Fruit fly (Drosophila melanogaster) whole organism, embryonic: ENCODE results near the gene CG17264.
A peak's percentile ranks its signal among the peaks of the same experiment; 100 is the strongest.

ENCODE experiments used
- CG10543 ChIP-seq: fragments of 200-800 bp; sonication (Bioruptor generic); optimal IDR thresholded peaks from 3 replicates; lab custom pipeline; 2017; ENCODE audit warnings: missing biosample characterization, mild to moderate bottlenecking, missing genetic modification characterization, moderate library complexity
- CG1233 ChIP-seq: fragments of 200-800 bp; sonication (Bioruptor generic); optimal IDR thresholded peaks from 4 replicates; lab custom pipeline; 2018; ENCODE audit warnings: missing biosample characterization, mild to moderate bottlenecking, missing genetic modification characterization
- CG12391 ChIP-seq: fragments of 200-800 bp; sonication (Bioruptor generic); optimal IDR thresholded peaks from 3 replicates; lab custom pipeline; 2018; ENCODE audit warnings: missing biosample characterization, mild to moderate bottlenecking, missing genetic modification characterization, moderate library complexity
- CG1603 ChIP-seq: fragments of 200-800 bp; sonication (Bioruptor generic); optimal IDR thresholded peaks from 2 replicates; lab custom pipeline; 2019; ENCODE audit warnings: missing biosample characterization, mild to moderate bottlenecking, missing genetic modification characterization, moderate library complexity
- CG18011 ChIP-seq: fragments of 200-800 bp; sonication (Bioruptor generic); optimal IDR thresholded peaks from 2 replicates; lab custom pipeline; 2017; ENCODE audit warnings: missing biosample characterization, missing genetic modification characterization, mild to moderate bottlenecking, moderate library complexity, missing genotype
- CG2678 ChIP-seq: fragments of 200-800 bp; sonication (Bioruptor generic); optimal IDR thresholded peaks from 3 replicates; lab custom pipeline; 2019; ENCODE audit warnings: missing biosample characterization, mild to moderate bottlenecking, missing genetic modification characterization, moderate library complexity
- CG30403 ChIP-seq: fragments of 200-800 bp; sonication (Bioruptor generic); optimal IDR thresholded peaks from 3 replicates; lab custom pipeline; 2016; ENCODE audit warnings: missing biosample characterization, missing genetic modification characterization
- CG31441 ChIP-seq: fragments of 200-800 bp; sonication (Bioruptor generic); IDR thresholded peaks from 2 replicates; pipeline ENCODE4 v1.3.6; 2022; ENCODE audit warnings: missing biosample characterization, missing genetic modification characterization
- CG4617 ChIP-seq: fragments of 200-800 bp; sonication (Bioruptor generic); optimal IDR thresholded peaks from 3 replicates; lab custom pipeline; 2016; ENCODE audit warnings: missing biosample characterization, missing genetic modification characterization, borderline replicate concordance
- CG7839 ChIP-seq: fragments of 200-800 bp; sonication (Bioruptor generic); optimal IDR thresholded peaks from 3 replicates; lab custom pipeline; 2018; ENCODE audit warnings: missing biosample characterization, mild to moderate bottlenecking, missing genetic modification characterization, moderate library complexity
- CG9609 ChIP-seq: fragments of 200-800 bp; sonication (Bioruptor generic); optimal IDR thresholded peaks from 3 replicates; lab custom pipeline; 2016; ENCODE audit warnings: missing biosample characterization, missing genetic modification characterization
- CoRest ChIP-seq: fragments of 200-800 bp; sonication (Bioruptor generic); optimal IDR thresholded peaks from 3 replicates; lab custom pipeline; 2018; ENCODE audit warnings: missing biosample characterization, mild to moderate bottlenecking, missing genetic modification characterization, moderate library complexity
- Dip3 ChIP-seq: fragments of 200-800 bp; sonication (Bioruptor generic); optimal IDR thresholded peaks from 3 replicates; lab custom pipeline; 2016; ENCODE audit warnings: missing biosample characterization, missing genetic modification characterization
- Fer1 ChIP-seq: fragments of 200-800 bp; sonication (Bioruptor generic); optimal IDR thresholded peaks from 2 replicates; lab custom pipeline; 2017; ENCODE audit warnings: missing biosample characterization, mild to moderate bottlenecking, missing genetic modification characterization
- Fer3 ChIP-seq: fragments of 200-800 bp; sonication (Bioruptor generic); optimal IDR thresholded peaks from 2 replicates; lab custom pipeline; 2018; ENCODE audit warnings: missing biosample characterization, mild to moderate bottlenecking, missing genetic modification characterization, moderate library complexity
- HLH54F ChIP-seq: fragments of 200-800 bp; sonication (Bioruptor generic); optimal IDR thresholded peaks from 3 replicates; lab custom pipeline; 2016; ENCODE audit warnings: missing biosample characterization, missing genetic modification characterization
- Hr3 ChIP-seq: fragments of 200-800 bp; sonication (Bioruptor generic); optimal IDR thresholded peaks from 3 replicates; lab custom pipeline; 2016; ENCODE audit warnings: missing biosample characterization, missing genetic modification characterization
- Hr51 ChIP-seq, 2 experiments: fragments of 200-800 bp; sonication (Bioruptor generic); optimal IDR thresholded peaks; 2 replicates in 1 of 2; 3 replicates in 1 of 2; lab custom pipeline; 2016 to 2018; ENCODE audit warnings: missing biosample characterization in 2 of 2, missing genetic modification characterization in 2 of 2, mild to moderate bottlenecking in 1 of 2, moderate library complexity in 1 of 2
- Hr78 ChIP-seq, 2 experiments: fragments of 200-800 bp in 1 of 2; fragments of >200 bp in 1 of 2; sonication (Bioruptor generic) in 1 of 2; optimal IDR thresholded peaks; 2 replicates each; lab custom pipeline; 2017 to 2019; ENCODE audit warnings: missing biosample characterization in 2 of 2, missing genetic modification characterization in 2 of 2, mild to moderate bottlenecking in 1 of 2, moderate library complexity in 1 of 2
- Myb ChIP-seq: fragments of 200-800 bp; sonication (Bioruptor generic); optimal IDR thresholded peaks from 2 replicates; lab custom pipeline; 2016; ENCODE audit warnings: missing biosample characterization, missing genetic modification characterization
- NC2β ChIP-seq: fragments of 200-800 bp; sonication (Bioruptor generic); optimal IDR thresholded peaks from 2 replicates; lab custom pipeline; 2016; ENCODE audit warnings: missing biosample characterization, missing genetic modification characterization
- PHDP ChIP-seq: fragments of 200-800 bp; sonication (Bioruptor generic); optimal IDR thresholded peaks from 3 replicates; lab custom pipeline; 2018; ENCODE audit warnings: missing biosample characterization, mild to moderate bottlenecking, missing genetic modification characterization, moderate library complexity
- Pdp1 ChIP-seq, 2 experiments: fragments of 200-800 bp; sonication (Bioruptor generic); optimal IDR thresholded peaks; 3 replicates each; lab custom pipeline; 2016; ENCODE audit warnings: missing biosample characterization in 2 of 2, missing genetic modification characterization in 2 of 2, mild to moderate bottlenecking in 1 of 2, moderate library complexity in 1 of 2
- Sry-δ ChIP-seq: fragments of 200-800 bp; sonication (Bioruptor generic); optimal IDR thresholded peaks from 2 replicates; lab custom pipeline; 2016; ENCODE audit warnings: missing biosample characterization, missing genetic modification characterization
- abd-A ChIP-seq: fragments of 200-800 bp; sonication (Bioruptor generic); optimal IDR thresholded peaks from 3 replicates; lab custom pipeline; 2019; ENCODE audit warnings: missing biosample characterization, mild to moderate bottlenecking, missing genetic modification characterization, moderate library complexity
- ara ChIP-seq: fragments of 200-800 bp; sonication (Bioruptor generic); IDR thresholded peaks from 2 replicates; pipeline ENCODE4 v1.3.6; 2022; ENCODE audit warnings: missing biosample characterization, missing genetic modification characterization
- az2 ChIP-seq: fragments of 200-800 bp; sonication (Bioruptor generic); optimal IDR thresholded peaks from 3 replicates; lab custom pipeline; 2016; ENCODE audit warnings: missing biosample characterization, missing genetic modification characterization
- bowl ChIP-seq: fragments of 200-800 bp; sonication (Bioruptor generic); IDR thresholded peaks from 2 replicates; pipeline ENCODE4 v1.3.6; 2022; ENCODE audit warnings: missing biosample characterization, missing genetic modification characterization
- chif ChIP-seq, 2 experiments: fragments of 200-800 bp; sonication (Bioruptor generic); optimal IDR thresholded peaks; 3 replicates each; lab custom pipeline; 2016; ENCODE audit warnings: missing biosample characterization in 2 of 2, missing genetic modification characterization in 2 of 2
- cwo ChIP-seq: fragments of 200-800 bp; sonication (Bioruptor generic); optimal IDR thresholded peaks from 3 replicates; lab custom pipeline; 2017; ENCODE audit warnings: missing biosample characterization, missing genetic modification characterization, mild to moderate bottlenecking, moderate library complexity, missing genetic modification reagents
- dm ChIP-seq: fragments of 200-800 bp; sonication (Bioruptor generic); optimal IDR thresholded peaks from 3 replicates; lab custom pipeline; 2016; ENCODE audit warnings: missing biosample characterization, missing genetic modification characterization
- dmrt11E ChIP-seq: fragments of 200-800 bp; sonication (Bioruptor generic); optimal IDR thresholded peaks from 3 replicates; lab custom pipeline; 2018; ENCODE audit warnings: missing biosample characterization, mild to moderate bottlenecking, missing genetic modification characterization, moderate library complexity
- eve ChIP-seq, 2 experiments: fragments of >200 bp; optimal IDR thresholded peaks; 2 replicates each; lab custom pipeline; 2017; ENCODE audit warnings: missing biosample characterization in 2 of 2, missing genetic modification characterization in 2 of 2
- ewg ChIP-seq: fragments of 200-800 bp; sonication (Bioruptor generic); optimal IDR thresholded peaks from 3 replicates; lab custom pipeline; 2017; ENCODE audit warnings: mild to moderate bottlenecking, missing biosample characterization, missing genetic modification reagents, missing genetic modification characterization
- insv ChIP-seq, 2 experiments: fragments of 200-800 bp; sonication (Bioruptor generic); optimal IDR thresholded peaks; 3 replicates each; lab custom pipeline; 2016 to 2018; ENCODE audit warnings: missing biosample characterization in 2 of 2, missing genetic modification characterization in 2 of 2
- jumu ChIP-seq: fragments of 200-800 bp; sonication (Bioruptor generic); optimal IDR thresholded peaks from 3 replicates; lab custom pipeline; 2016; ENCODE audit warnings: missing biosample characterization, missing genetic modification characterization
- lab ChIP-seq: fragments of 200-800 bp; sonication (Bioruptor generic); optimal IDR thresholded peaks from 3 replicates; lab custom pipeline; 2017; ENCODE audit warnings: missing biosample characterization, missing genetic modification characterization, mild to moderate bottlenecking, moderate library complexity, missing genetic modification reagents
- mirr ChIP-seq: fragments of 200-800 bp; sonication (Bioruptor generic); optimal IDR thresholded peaks from 3 replicates; lab custom pipeline; 2018; ENCODE audit warnings: missing biosample characterization, mild to moderate bottlenecking, missing genetic modification characterization
- prd ChIP-seq, 3 experiments: fragments of >200 bp in 2 of 3; fragments of 200-800 bp in 1 of 3; sonication (Bioruptor generic) in 1 of 3; optimal IDR thresholded peaks in 2 of 3; IDR thresholded peaks in 1 of 3; 2 replicates in 2 of 3; 3 replicates in 1 of 3; pipeline versions ENCODE4 v1.3.6 to Lab custom; 2017 to 2022; ENCODE audit warnings: missing biosample characterization in 1 of 3, missing genetic modification characterization in 1 of 3
- ranshi ChIP-seq: fragments of 200-800 bp; sonication (Bioruptor generic); IDR thresholded peaks from 2 replicates; pipeline ENCODE4 v1.3.6; 2022; ENCODE audit warnings: missing biosample characterization, missing genetic modification characterization
- repo ChIP-seq: fragments of 200-800 bp; sonication (Bioruptor generic); optimal IDR thresholded peaks from 2 replicates; lab custom pipeline; 2016; ENCODE audit warnings: missing biosample characterization, missing genetic modification characterization
- rib ChIP-seq: fragments of 200-800 bp; sonication (Bioruptor generic); IDR thresholded peaks from 2 replicates; pipeline ENCODE4 v1.3.6; 2022; ENCODE audit warnings: missing biosample characterization, missing genetic modification characterization
- schlank ChIP-seq: fragments of 200-800 bp; sonication (Bioruptor generic); optimal IDR thresholded peaks from 2 replicates; lab custom pipeline; 2018; ENCODE audit warnings: missing biosample characterization, mild to moderate bottlenecking, missing genetic modification characterization
- slp2 ChIP-seq: fragments of 200-800 bp; sonication (Bioruptor generic); optimal IDR thresholded peaks from 2 replicates; lab custom pipeline; 2016; ENCODE audit warnings: missing biosample characterization, missing genetic modification characterization
- sob ChIP-seq: fragments of 200-800 bp; sonication (Bioruptor generic); IDR thresholded peaks from 2 replicates; pipeline ENCODE4 v1.3.6; 2022; ENCODE audit warnings: missing biosample characterization, missing genetic modification characterization
- sug ChIP-seq: fragments of 200-800 bp; optimal IDR thresholded peaks from 2 replicates; lab custom pipeline; 2019; ENCODE audit warnings: missing biosample characterization, mild to moderate bottlenecking, missing genetic modification characterization, moderate library complexity
- vnd ChIP-seq: fragments of 200-800 bp; sonication (Bioruptor generic); IDR thresholded peaks from 3 replicates; pipeline ENCODE4 v1.3.6; 2022; ENCODE audit warnings: missing biosample characterization, missing genetic modification characterization; ENCODE audit not compliant: partially characterized antibody

CG17264 gene

DNA sequence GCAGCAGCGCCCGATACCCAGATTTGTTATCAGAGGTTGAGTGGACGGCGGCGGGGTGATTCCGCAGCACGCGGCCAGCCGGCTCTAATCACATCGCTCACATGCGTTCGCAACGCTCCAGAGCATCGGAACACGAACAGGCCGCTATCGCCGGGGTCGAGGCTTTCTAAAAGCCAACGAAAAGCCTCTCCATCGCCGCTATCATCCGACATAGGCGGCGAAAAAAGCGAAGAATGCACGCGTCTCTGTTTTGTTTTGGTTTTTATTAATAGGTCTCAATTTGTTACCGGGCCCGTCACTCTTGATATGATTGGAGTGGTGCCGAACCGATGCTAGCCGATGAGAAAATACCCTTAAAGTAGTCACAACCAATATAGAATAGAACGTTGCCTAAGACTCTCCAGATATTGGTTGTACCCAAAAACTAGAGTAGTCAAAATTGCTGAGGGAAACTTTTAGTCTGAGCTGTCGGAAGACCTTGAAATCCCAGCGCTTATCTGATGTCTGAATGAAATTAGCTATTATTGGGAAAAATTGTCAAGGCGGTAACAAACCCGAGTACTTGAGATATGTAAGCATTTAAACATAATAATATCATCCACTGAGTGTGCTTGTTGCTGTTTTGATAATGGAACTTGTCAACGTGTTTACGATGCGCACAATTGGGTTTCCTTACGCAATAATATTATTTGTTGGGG lies 23.8 kb downstream of the CG17264 start, which contains the start of gene CG17261 (continued):
- TF ChIP-seq CG30403 = peak; percentile 35
- TF ChIP-seq schlank (tag; lab: Kevin White, UChicago) = peak; percentile 65
- TF ChIP-seq NC2β (GFP tag; lab: Kevin White, UChicago) = no peak
- TF ChIP-seq abd-A (tag; lab: Kevin White, UChicago) = no peak
- 0 out of 3 replicates have a peak, but pooled peaks have one; percentile 47 for TF ChIP-seq vnd (GFP tag; lab: Robert Waterston, UW)
- peak; percentile 37 for TF ChIP-seq HLH54F (GFP tag; lab: Kevin White, UChicago)
- peak; percentile 68 for TF ChIP-seq Fer1 (GFP tag; lab: Kevin White, UChicago)
- TF ChIP-seq CG4617 (GFP tag; lab: Kevin White, UChicago) = no peak
- peak; percentile 49; the same call in 1 of the 2 replicates for TF ChIP-seq rib (GFP tag; lab: Robert Waterston, UW)
- no peak for TF ChIP-seq eve (GFP tag; optimal IDR thresholded peaks at IDR 0.05; lab: Kevin White, UChicago)
- peak; percentile 39 for TF ChIP-seq CG7839
- peak; percentile 51 for TF ChIP-seq CG1603 (tag; lab: Kevin White, UChicago)
- peak; percentile 58 for TF ChIP-seq mirr (GFP tag; lab: Kevin White, UChicago)
- peak; percentile 47; the same call in 1 of the 2 replicates for TF ChIP-seq sob (GFP tag; lab: Robert Waterston, UW)
- TF ChIP-seq Sry-δ (GFP tag; lab: Kevin White, UChicago) = no peak
- TF ChIP-seq CG9609 (GFP tag; lab: Kevin White, UChicago) = peak; percentile 22
- peak; percentile 41 for TF ChIP-seq Dip3 (GFP tag; lab: Kevin White, UChicago)
- peak; percentile 43 for TF ChIP-seq CG12391 (tag; lab: Kevin White, UChicago)
- 0 out of 2 replicates have a peak, but pooled peaks have one; percentile 12 for TF ChIP-seq CG31441 (GFP tag; lab: Robert Waterston, UW)
- TF ChIP-seq dmrt11E = no peak
- TF ChIP-seq dm = peak; percentile 21
- no peak for TF ChIP-seq insv (GFP tag; optimal IDR thresholded peaks at IDR 0.05; lab: Kevin White, UChicago)
- TF ChIP-seq lab (GFP tag; lab: Kevin White, UChicago) = peak; percentile 80
- TF ChIP-seq sug (tag; lab: Kevin White, UChicago) = peak; percentile 93
- no peak for TF ChIP-seq slp2
- peak; percentile 31 for TF ChIP-seq PHDP (tag; lab: Kevin White, UChicago)
- 0 out of 2 replicates have a peak, but pooled peaks have one; percentile 5 for TF ChIP-seq ranshi (GFP tag; lab: Robert Waterston, UW)
- TF ChIP-seq CG18011 (GFP tag; lab: Kevin White, UChicago) = peak; percentile 31
- no peak for TF ChIP-seq chif (GFP tag; optimal IDR thresholded peaks at IDR 0.05; lab: Kevin White, UChicago)
- TF ChIP-seq CoRest = peak; percentile 25
- TF ChIP-seq Hr3 = peak; percentile 10
- TF ChIP-seq CG10543 = peak; percentile 88
- TF ChIP-seq cwo (GFP tag; lab: Kevin White, UChicago) = peak; percentile 99
- TF ChIP-seq ewg (GFP tag; lab: Kevin White, UChicago) = no peak
- TF ChIP-seq CG2678 (tag; lab: Kevin White, UChicago) = peak; percentile 56
- peak; percentile 35 to 90 for TF ChIP-seq Pdp1 (GFP tag; optimal IDR thresholded peaks at IDR 0.05; lab: Kevin White, UChicago)
- TF ChIP-seq repo (GFP tag; lab: Kevin White, UChicago) = no peak
- TF ChIP-seq jumu (GFP tag; lab: Kevin White, UChicago) = peak; percentile 21
- TF ChIP-seq ara (GFP tag; lab: Robert Waterston, UW) = peak; percentile 27; the same call in 1 of the 2 replicates
- peak; percentile 8 for TF ChIP-seq CG1233 (GFP tag; lab: Kevin White, UChicago)
- TF ChIP-seq az2 = peak; percentile 33
- TF ChIP-seq Fer3 = peak; percentile 44
- TF ChIP-seq Myb (GFP tag; lab: Kevin White, UChicago) = peak; percentile 31
- TF ChIP-seq Hr78 (GFP tag; optimal IDR thresholded peaks at IDR 0.05; lab: Kevin White, UChicago) = peak in 1 of 2 experiments; percentile 84
- peak; percentile 21 to 35 for TF ChIP-seq Hr51 (GFP tag; optimal IDR thresholded peaks at IDR 0.05; lab: Kevin White, UChicago)
- TF ChIP-seq prd (optimal IDR thresholded peaks at IDR 0.05; lab: Kevin White, UChicago) = no peak
- TF ChIP-seq prd (GFP tag; IDR thresholded peaks at IDR 0.05; lab: Robert Waterston, UW) = 0 out of 3 replicates have a peak, but pooled peaks have one; percentile 28
- TF ChIP-seq bowl (GFP tag; lab: Robert Waterston, UW) = 0 out of 2 replicates have a peak, but pooled peaks have one; percentile 15
